Worm (Caenorhabditis elegans) whole organism, young adult: Measurements from ENCODE around the gene T04F3.3.

Experiments
- B0035.1 ChIP-seq: sonication (generic microtip); optimal IDR thresholded peaks from 2 replicates; lab custom pipeline; 2016; ENCODE audit warnings: missing genetic modification characterization, mild to moderate bottlenecking, missing compliant biosample characterization, missing genotype, missing genetic modification reagents
- C06A6.2 ChIP-seq: fragments of 200-800 bp; sonication (Bioruptor generic); conservative IDR thresholded peaks from 2 replicates; pipeline ENCODE4 v1.3.6; 2022; ENCODE audit warnings: missing genetic modification characterization, missing compliant biosample characterization
- F22D6.2 ChIP-seq: sonication (generic microtip); optimal IDR thresholded peaks from 2 replicates; lab custom pipeline; 2016; ENCODE audit warnings: mild to moderate bottlenecking, missing genetic modification characterization, missing compliant biosample characterization
- F33H1.4 ChIP-seq: fragments of 200-800 bp; sonication (Bioruptor generic); IDR thresholded peaks from 2 replicates; pipeline ENCODE4 v1.3.6; 2022; ENCODE audit warnings: missing genetic modification reagents, missing genetic modification characterization, missing compliant biosample characterization
- F52B5.7 ChIP-seq: sonication (generic microtip); optimal IDR thresholded peaks from 2 replicates; lab custom pipeline; 2016; ENCODE audit warnings: mild to moderate bottlenecking, missing genetic modification characterization, missing compliant biosample characterization
- K12H6.12 ChIP-seq: fragments of 200-800 bp; sonication (Bioruptor generic); optimal IDR thresholded peaks from 2 replicates; lab custom pipeline; 2018; ENCODE audit warnings: mild to moderate bottlenecking, missing genetic modification characterization, missing compliant biosample characterization
- T07F8.4 ChIP-seq: sonication (generic microtip); optimal IDR thresholded peaks from 2 replicates; lab custom pipeline; 2016; ENCODE audit warnings: mild to moderate bottlenecking, missing genetic modification characterization, moderate library complexity, missing compliant biosample characterization
- T26A5.8 ChIP-seq: sonication (generic microtip); optimal IDR thresholded peaks from 2 replicates; lab custom pipeline; 2016; ENCODE audit warnings: missing genetic modification characterization, missing compliant biosample characterization
- Y53G8AR.9 ChIP-seq: fragments of 200-800 bp; sonication (Bioruptor generic); conservative IDR thresholded peaks from 2 replicates; pipeline ENCODE4 v1.3.6; 2022; ENCODE audit warnings: missing genetic modification reagents, missing genetic modification characterization, missing compliant biosample characterization
- bed-1 ChIP-seq: fragments of 200-800 bp; sonication (Bioruptor generic); IDR thresholded peaks from 2 replicates; pipeline ENCODE4 v1.3.6; 2022; ENCODE audit warnings: missing genetic modification reagents, missing genetic modification characterization, missing compliant biosample characterization
- ccch-3 ChIP-seq: fragments of 200-800 bp; sonication (Bioruptor generic); optimal IDR thresholded peaks from 2 replicates; lab custom pipeline; 2018; ENCODE audit warnings: mild to moderate bottlenecking, missing genetic modification characterization, missing compliant biosample characterization
- cebp-1 ChIP-seq, 2 experiments: fragments of 200-800 bp in 1 of 2; sonication (Bioruptor generic) in 1 of 2; sonication (generic microtip) in 1 of 2; IDR thresholded peaks in 1 of 2; optimal IDR thresholded peaks in 1 of 2; 2 replicates each; pipeline versions ENCODE4 v1.3.6 to Lab custom; 2017 to 2022; ENCODE audit warnings: missing compliant biosample characterization in 2 of 2, missing genetic modification characterization in 2 of 2, mild to moderate bottlenecking in 1 of 2, missing genetic modification reagents in 1 of 2, moderate library complexity in 1 of 2
- ceh-100 ChIP-seq: fragments of 200-800 bp; sonication (Bioruptor generic); IDR thresholded peaks from 2 replicates; pipeline ENCODE4 v1.3.6; 2022; ENCODE audit warnings: missing genetic modification reagents, missing genetic modification characterization, missing compliant biosample characterization
- dox-1 ChIP-seq: fragments of 200-800 bp; sonication (Bioruptor generic); IDR thresholded peaks from 2 replicates; pipeline ENCODE4 v1.3.6; 2022; ENCODE audit warnings: missing genetic modification reagents, missing genetic modification characterization, missing compliant biosample characterization
- dpff-1 ChIP-seq: sonication (generic microtip); optimal IDR thresholded peaks from 2 replicates; lab custom pipeline; 2017; ENCODE audit warnings: mild to moderate bottlenecking, missing genetic modification characterization, missing compliant biosample characterization
- him-1 ChIP-seq: sonication (generic microtip); optimal IDR thresholded peaks from 2 replicates; lab custom pipeline; 2016; ENCODE audit warnings: missing genotype, missing genetic modification reagents, missing genetic modification characterization, missing compliant biosample characterization
- hmg-20 ChIP-seq: fragments of 200-800 bp; sonication (Bioruptor generic); IDR thresholded peaks from 2 replicates; pipeline ENCODE4 v1.3.6; 2022; ENCODE audit warnings: missing genetic modification reagents, missing genetic modification characterization, missing compliant biosample characterization
- lin-35 ChIP-seq, 3 experiments: fragments of 150-350 bp in 2 of 3; sonication (generic microtip) in 1 of 3; optimal IDR thresholded peaks; 2 replicates each; lab custom pipeline; 2014 to 2018; ENCODE audit warnings: missing biosample characterization in 3 of 3, missing genetic modification characterization in 3 of 3, missing genetic modification reagents in 3 of 3
- lin-40 ChIP-seq: sonication (generic microtip); optimal IDR thresholded peaks from 2 replicates; lab custom pipeline; 2016; ENCODE audit warnings: missing genetic modification characterization, mild to moderate bottlenecking, missing compliant biosample characterization, missing genotype, missing genetic modification reagents
- lin-54 ChIP-seq: fragments of 200-800 bp; sonication (Bioruptor generic); optimal IDR thresholded peaks from 2 replicates; lab custom pipeline; 2018; ENCODE audit warnings: mild to moderate bottlenecking, missing genetic modification characterization, missing compliant biosample characterization
- madf-3 ChIP-seq: fragments of 200-800 bp; sonication (Bioruptor generic); IDR thresholded peaks from 2 replicates; pipeline ENCODE4 v1.3.6; 2022; ENCODE audit warnings: missing genetic modification reagents, missing genetic modification characterization, missing compliant biosample characterization
- madf-8 ChIP-seq: fragments of 200-800 bp; sonication (Bioruptor generic); conservative IDR thresholded peaks from 2 replicates; pipeline ENCODE4 v1.3.6; 2022; ENCODE audit warnings: missing genetic modification reagents, missing genetic modification characterization, missing compliant biosample characterization
- nhr-120 ChIP-seq: fragments of 200-800 bp; sonication (Bioruptor generic); IDR thresholded peaks from 2 replicates; pipeline ENCODE4 v1.3.6; 2022; ENCODE audit warnings: missing genetic modification characterization, missing compliant biosample characterization
- nhr-179 ChIP-seq: sonication (generic microtip); optimal IDR thresholded peaks from 2 replicates; lab custom pipeline; 2016; ENCODE audit warnings: mild to moderate bottlenecking, missing genetic modification characterization, missing compliant biosample characterization
- nhr-27 ChIP-seq: fragments of 200-800 bp; sonication (Bioruptor generic); optimal IDR thresholded peaks from 2 replicates; lab custom pipeline; 2018; ENCODE audit warnings: mild to moderate bottlenecking, missing genetic modification characterization, moderate library complexity, missing compliant biosample characterization
- nhr-80 ChIP-seq: sonication (generic microtip); optimal IDR thresholded peaks from 2 replicates; lab custom pipeline; 2016; ENCODE audit warnings: missing genetic modification characterization, missing compliant biosample characterization
- pbrm-1 ChIP-seq: fragments of 200-800 bp; sonication (Bioruptor generic); IDR thresholded peaks from 2 replicates; pipeline ENCODE4 v1.3.6; 2022; ENCODE audit warnings: missing genetic modification reagents, missing genetic modification characterization, missing compliant biosample characterization
- pha-4 ChIP-seq: fragments of 150-350 bp; sonication (generic microtip); optimal IDR thresholded peaks from 2 replicates; lab custom pipeline; 2014; ENCODE audit warnings: missing biosample characterization, missing genetic modification reagents, missing genetic modification characterization
- rcor-1 ChIP-seq: fragments of 200-800 bp; sonication (Bioruptor generic); IDR thresholded peaks from 2 replicates; pipeline ENCODE4 v1.3.6; 2022; ENCODE audit warnings: missing genetic modification reagents, missing genetic modification characterization, missing compliant biosample characterization
- repo-1 ChIP-seq: sonication (generic microtip); optimal IDR thresholded peaks from 2 replicates; lab custom pipeline; 2017; ENCODE audit warnings: mild to moderate bottlenecking, missing genetic modification characterization, missing compliant biosample characterization
- snpc-1.1 ChIP-seq: sonication (generic microtip); optimal IDR thresholded peaks from 2 replicates; lab custom pipeline; 2017; ENCODE audit warnings: missing genetic modification characterization, mild to moderate bottlenecking, missing compliant biosample characterization, antibody characterized with exemption, moderate library complexity, missing genotype, missing genetic modification reagents; ENCODE audit not compliant: insufficient read depth
- snpc-3.4 ChIP-seq: sonication (generic microtip); optimal IDR thresholded peaks from 2 replicates; lab custom pipeline; 2017; ENCODE audit warnings: missing genetic modification characterization, mild to moderate bottlenecking, missing compliant biosample characterization, antibody characterized with exemption, moderate library complexity, missing genotype, missing genetic modification reagents
- snpc-4 ChIP-seq, 5 experiments: fragments of 150-350 bp in 1 of 5; sonication (generic microtip) in 4 of 5; optimal IDR thresholded peaks; 2 replicates each; lab custom pipeline; 2014 to 2018; ENCODE audit warnings: missing genetic modification characterization in 5 of 5, missing biosample characterization in 3 of 5, antibody characterized with exemption in 2 of 5, mild to moderate bottlenecking in 2 of 5, missing compliant biosample characterization in 2 of 5, missing genotype in 2 of 5, moderate library complexity in 2 of 5, missing genetic modification reagents in 1 of 5
- somi-1 ChIP-seq: fragments of 200-800 bp; sonication (Bioruptor generic); optimal IDR thresholded peaks from 2 replicates; lab custom pipeline; 2018; ENCODE audit warnings: mild to moderate bottlenecking, missing genetic modification characterization, missing compliant biosample characterization
- tbx-9 ChIP-seq: sonication (generic microtip); optimal IDR thresholded peaks from 2 replicates; lab custom pipeline; 2016; ENCODE audit warnings: borderline replicate concordance, missing genetic modification characterization, inconsistent platforms, missing compliant biosample characterization
- tlf-1 ChIP-seq: fragments of 200-800 bp; sonication (Bioruptor generic); optimal IDR thresholded peaks from 2 replicates; lab custom pipeline; 2018; ENCODE audit warnings: mild to moderate bottlenecking, missing genetic modification characterization, missing compliant biosample characterization
- xnd-1 ChIP-seq: sonication (generic microtip); optimal IDR thresholded peaks from 2 replicates; lab custom pipeline; 2016; ENCODE audit warnings: missing genotype, missing genetic modification reagents, missing genetic modification characterization, missing compliant biosample characterization
- ztf-26 ChIP-seq: sonication (generic microtip); optimal IDR thresholded peaks from 2 replicates; lab custom pipeline; 2017; ENCODE audit warnings: missing genetic modification characterization, missing compliant biosample characterization

T04F3.3 gene

DNA sequence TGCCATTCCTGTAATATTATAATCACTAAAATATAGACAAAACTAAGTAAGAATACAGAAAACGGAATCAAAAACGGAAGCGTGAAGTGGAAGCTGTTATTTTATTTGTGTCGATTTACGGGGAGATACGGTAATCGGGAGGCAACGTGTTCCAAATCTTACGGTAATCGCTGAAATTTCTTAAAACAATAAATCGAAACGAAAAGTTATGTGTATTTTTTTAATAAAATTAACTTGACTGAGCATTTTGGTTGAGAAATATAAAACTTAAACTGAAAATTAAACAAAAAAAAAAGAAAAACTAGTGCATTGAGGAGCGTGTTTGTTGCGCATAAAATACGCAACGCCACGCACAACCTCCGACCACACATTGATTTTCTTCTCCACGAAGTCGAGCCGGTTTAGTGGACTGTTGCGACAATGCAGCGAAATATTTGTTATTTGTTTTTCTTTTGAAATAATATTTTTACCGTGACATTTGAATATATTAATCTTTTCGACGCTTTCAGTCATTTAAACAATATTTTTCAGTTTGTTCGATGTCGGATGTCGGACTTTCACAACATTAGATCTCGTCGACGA, 5.7 kb downstream of the T04F3.3 start, which contains the start of the genes F55A11.1 and syx-5 (continued):
- TF ChIP-seq hmg-20 (peak; percentile 53; the same call in 1 of the 2 replicates), repo-1 (tag; lab: Kevin White, UChicago) (peak; percentile 92), pha-4 (no peak), tlf-1 (GFP tag; lab: Kevin White, UChicago) (peak; percentile 75), madf-3 (no peak), xnd-1 (peak; percentile 39), K12H6.12 (tag; lab: Kevin White, UChicago) (peak; percentile 65), somi-1 (peak; percentile 45), lin-54 (GFP tag; lab: Kevin White, UChicago) (peak; percentile 70), F33H1.4 (GFP tag; lab: Robert Waterston, UW) (peak; percentile 55), ceh-100 (peak; percentile 61), B0035.1 (tag; lab: Kevin White, UChicago) (peak; percentile 7), nhr-80 (peak; percentile 63), madf-8 (GFP tag; lab: Robert Waterston, UW) (peak; percentile 34; the same call in 1 of the 2 replicates), nhr-27 (tag; lab: Kevin White, UChicago) (no peak), snpc-4 (GFP tag; optimal IDR thresholded peaks at IDR 0.05; lab: Kevin White, UChicago) (no peak), snpc-4 (tag; optimal IDR thresholded peaks at IDR 0.05; lab: Kevin White, UChicago) (peak; percentile 2 to 82 (median 52)), snpc-3.4 (tag; lab: Kevin White, UChicago) (peak; percentile 1), him-1 (tag; lab: Kevin White, UChicago) (peak; percentile 29), ccch-3 (no peak), F52B5.7 (tag; lab: Kevin White, UChicago) (no peak), snpc-1.1 (tag; lab: Kevin White, UChicago) (peak; percentile 15), tbx-9 (tag; lab: Kevin White, UChicago) (no peak), nhr-120 (GFP tag; lab: Robert Waterston, UW) (no peak), dox-1 (GFP tag; lab: Robert Waterston, UW) (peak; percentile 86), rcor-1 (GFP tag; lab: Robert Waterston, UW) (peak; percentile 79), lin-35 (GFP tag; optimal IDR thresholded peaks at IDR 0.05; lab: Kevin White, UChicago) (peak in 1 of 3 experiments; percentile 69), C06A6.2 (GFP tag; lab: Robert Waterston, UW) (0 out of 2 replicates have a peak, but pooled peaks have one; percentile 51), T26A5.8 (tag; lab: Kevin White, UChicago) (no peak), ztf-26 (peak; percentile 80), cebp-1 (GFP tag; IDR thresholded peaks at IDR 0.05; lab: Robert Waterston, UW) (no peak), cebp-1 (tag; optimal IDR thresholded peaks at IDR 0.05; lab: Kevin White, UChicago) (peak; percentile 74), T07F8.4 (tag; lab: Kevin White, UChicago) (no peak), pbrm-1 (GFP tag; lab: Robert Waterston, UW) (peak; percentile 87), lin-40 (peak; percentile 95), dpff-1 (tag; lab: Kevin White, UChicago) (no peak), F22D6.2 (tag; lab: Kevin White, UChicago) (peak; percentile 34), nhr-179 (tag; lab: Kevin White, UChicago) (no peak), Y53G8AR.9 (peak; percentile 23; the same call in 1 of the 2 replicates)

DNA sequence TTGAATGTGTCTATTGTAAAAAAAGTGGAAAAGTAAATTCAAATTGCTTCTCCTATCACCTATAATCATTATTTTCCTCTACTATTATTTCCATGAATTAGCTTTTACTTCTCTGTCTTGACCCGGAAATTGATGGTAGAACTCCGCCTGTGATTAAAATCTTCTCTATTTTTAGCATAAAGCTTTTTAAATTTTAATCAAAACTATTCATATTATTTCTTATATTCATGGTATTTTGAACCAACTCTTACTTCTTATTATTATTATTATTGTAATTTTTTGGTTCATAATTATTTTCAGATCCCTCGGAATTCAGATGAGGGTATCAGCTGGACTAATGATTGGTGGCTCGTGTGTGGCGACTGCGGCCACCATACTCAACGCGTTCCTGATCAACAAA, 8.3 kb downstream of the T04F3.3 start, which contains the start of gene sel-11:
TSS of gene sel-11 (plus strand) at position 301 of the 400 bp plus-strand sequence.
- TF ChIP-seq bed-1, result no peak
- TF ChIP-seq dpff-1 (tag; lab: Kevin White, UChicago), result no peak
